Worm (Caenorhabditis elegans) whole organism, dauer: Measurements from ENCODE around the gene C15H11.13.

ENCODE experiments used
- unc-62 ChIP-seq: sonication (generic microtip); optimal IDR thresholded peaks from 2 replicates; lab custom pipeline; 2017; ENCODE audit warnings: missing biosample characterization, missing genetic modification reagents, missing genetic modification characterization

Gene C15H11.13

DNA sequence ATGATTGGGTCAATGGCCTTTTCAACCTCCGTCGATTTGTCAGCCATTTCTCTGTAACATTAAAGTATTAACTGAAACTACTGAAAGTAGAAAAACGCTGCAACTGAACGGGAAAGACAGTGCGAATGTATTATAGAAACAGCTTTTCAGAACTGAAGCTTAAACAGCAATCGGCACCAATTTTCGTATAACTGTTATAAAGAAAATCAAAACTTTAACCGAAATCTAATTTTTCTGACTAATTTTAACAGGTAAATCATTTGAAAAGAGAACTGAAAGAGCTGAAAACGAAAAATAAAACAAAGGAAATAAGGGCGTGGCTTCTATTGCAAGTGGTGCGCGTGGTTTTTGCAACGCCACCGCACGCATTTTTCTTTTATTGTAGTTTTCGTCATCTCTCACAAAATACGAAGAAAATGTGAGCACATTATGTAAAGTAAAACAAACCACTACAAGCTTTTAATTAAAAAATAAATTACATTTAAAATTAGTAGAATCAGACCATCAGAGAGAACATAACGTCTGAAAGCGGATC, 30.2 kb downstream of the C15H11.13 start, which contains the start of gene rrsr-1:
rrsr-1 (minus strand) TSS at position 51 of the 535 bp plus-strand sequence.
- TF ChIP-seq unc-62 (GFP tag; lab: Kevin White, UChicago), result no peak

ce11 chrV:14426013-14426412, 31.2 kb downstream of the C15H11.13 start:
- no peak for TF ChIP-seq unc-62 (GFP tag; lab: Kevin White, UChicago)

DNA sequence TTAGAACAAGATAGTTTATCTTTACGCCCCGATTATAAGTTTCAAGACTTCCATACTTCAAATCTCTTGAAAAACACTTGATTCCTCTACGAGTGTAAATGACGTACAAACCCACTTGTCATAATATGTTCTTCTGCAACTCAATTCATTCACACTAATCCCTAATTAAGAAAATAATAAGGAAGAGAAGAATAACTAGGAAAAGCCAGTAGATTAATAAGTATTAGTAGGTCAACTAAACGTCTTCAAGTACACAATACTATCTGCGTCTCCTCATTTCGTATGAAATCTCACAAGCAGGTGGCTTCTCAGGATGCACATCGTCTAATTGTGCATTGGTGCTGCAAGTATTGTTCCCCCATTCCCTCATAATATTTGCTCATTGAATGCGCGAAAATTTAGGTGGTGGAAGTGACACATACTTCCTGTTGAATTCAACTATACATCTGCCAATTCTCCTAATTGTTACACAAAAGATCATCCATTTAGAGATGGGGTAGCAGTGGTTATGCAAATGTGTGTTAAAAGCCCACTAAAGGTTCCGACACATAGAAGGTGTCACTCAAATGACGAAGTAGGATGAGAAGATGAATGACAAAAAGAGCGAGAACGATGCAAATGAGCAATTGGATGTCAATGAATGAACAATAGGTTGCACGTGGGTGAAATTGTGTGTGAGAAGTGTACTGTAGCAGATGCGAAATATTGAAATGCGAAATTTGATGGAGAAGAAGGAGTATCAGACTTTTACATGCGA, 32.4 kb downstream of the C15H11.13 start:
- no peak for TF ChIP-seq unc-62 (GFP tag; lab: Kevin White, UChicago)

DNA sequence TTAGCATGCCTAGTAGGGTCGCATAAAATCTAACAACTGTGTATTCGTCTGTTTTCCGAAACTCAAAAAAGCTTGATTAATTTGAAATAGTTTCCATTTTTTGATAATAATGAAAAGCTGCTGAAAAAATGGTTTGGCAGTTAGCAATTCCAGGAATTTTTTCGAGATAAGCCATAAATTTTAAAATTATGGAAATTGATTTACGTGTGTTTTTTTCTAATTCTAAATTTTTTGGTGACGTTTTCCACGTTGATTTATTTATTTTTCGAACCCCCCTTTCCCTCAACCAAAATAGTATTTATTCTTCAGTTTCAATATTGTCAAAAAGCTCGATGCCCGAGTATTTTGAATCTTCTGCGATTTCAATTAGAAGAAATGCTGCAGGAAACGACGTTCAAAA, 34.0 kb downstream of the C15H11.13 start, which contains the start of gene F23B12.1:
F23B12.1 (plus strand) TSS at position 301 of the 400 bp plus-strand sequence.
- no peak for TF ChIP-seq unc-62 (GFP tag; lab: Kevin White, UChicago)

ce11 chrV:14432259-14432658, 37.4 kb downstream of the C15H11.13 start, which contains the start of gene egl-1:
egl-1 (minus strand) TSS chrV:14432359.
- TF ChIP-seq unc-62 (GFP tag; lab: Kevin White, UChicago), result no peak

DNA sequence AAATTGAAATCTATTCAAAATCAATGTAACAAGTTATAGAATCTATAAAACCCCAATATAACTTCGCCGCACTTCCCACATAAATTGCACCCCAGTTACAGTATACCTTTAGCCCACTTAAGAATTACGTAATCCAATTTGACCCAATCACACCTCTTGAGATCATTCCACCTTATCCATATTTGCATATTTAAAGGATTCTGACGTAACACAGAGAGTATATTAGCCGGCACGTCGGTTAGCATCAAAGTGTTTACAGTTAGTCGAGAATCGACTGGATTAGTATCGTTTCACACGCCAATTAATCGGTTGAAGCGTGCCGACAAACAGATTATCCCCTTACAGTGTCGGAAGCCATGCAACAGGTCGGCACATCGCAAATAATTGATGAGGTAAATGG, 38.7 kb downstream of the C15H11.13 start:
- no peak for TF ChIP-seq unc-62 (GFP tag; lab: Kevin White, UChicago)

ce11 chrV:14436195-14436594, 41.4 kb downstream of the C15H11.13 start:
- no peak for TF ChIP-seq unc-62 (GFP tag; lab: Kevin White, UChicago)

DNA sequence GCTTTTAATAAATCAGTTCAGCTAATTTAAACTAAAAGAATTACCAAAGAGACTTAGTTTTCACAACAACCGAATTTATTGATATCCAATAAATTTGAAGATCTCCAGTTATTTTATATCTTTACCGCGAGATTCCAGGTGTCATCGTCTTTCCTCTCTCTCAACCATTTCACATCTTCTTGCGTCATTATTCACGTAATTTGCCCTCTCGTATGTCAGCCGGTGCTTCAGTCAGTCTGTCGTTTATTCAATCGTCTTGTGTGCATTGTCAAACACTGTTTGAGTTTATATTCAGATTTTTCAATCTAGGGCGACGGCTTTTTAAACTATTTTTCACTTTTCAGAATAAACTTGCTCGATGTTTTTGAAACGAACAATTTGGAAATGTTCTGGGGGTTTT, 42.5 kb downstream of the C15H11.13 start:
- no peak for TF ChIP-seq unc-62 (GFP tag; lab: Kevin White, UChicago)

DNA sequence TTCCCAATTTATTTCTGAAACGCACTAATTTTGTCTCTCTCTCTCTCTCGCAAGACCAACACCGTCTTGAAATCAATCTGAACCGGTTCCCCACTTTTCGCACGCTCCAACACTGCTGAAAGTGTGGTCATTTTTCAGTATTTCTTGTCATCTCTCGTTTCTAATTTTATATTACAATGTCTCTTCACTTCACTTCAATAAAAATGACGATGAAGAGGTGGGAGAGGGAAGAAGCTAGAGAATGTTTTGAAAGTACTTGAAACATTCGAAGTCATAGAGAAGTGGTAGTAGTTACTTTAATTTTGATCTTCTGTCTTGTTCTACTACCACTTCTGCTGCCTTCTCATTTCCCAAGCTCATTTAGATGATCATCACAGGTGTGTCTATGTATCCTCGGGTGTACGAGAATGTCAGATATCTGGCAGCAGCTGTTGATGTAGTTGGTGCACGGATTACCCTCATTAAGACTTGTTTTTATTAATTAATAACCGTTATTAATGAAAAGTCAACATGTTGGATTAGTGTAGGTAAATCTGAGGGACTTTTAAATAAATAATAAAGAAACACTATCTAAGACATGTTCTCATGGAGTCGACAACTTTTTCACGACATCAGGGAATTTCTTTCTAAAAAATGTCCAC, 43.4 kb downstream of the C15H11.13 start:
- no peak for TF ChIP-seq unc-62 (GFP tag; lab: Kevin White, UChicago)

DNA sequence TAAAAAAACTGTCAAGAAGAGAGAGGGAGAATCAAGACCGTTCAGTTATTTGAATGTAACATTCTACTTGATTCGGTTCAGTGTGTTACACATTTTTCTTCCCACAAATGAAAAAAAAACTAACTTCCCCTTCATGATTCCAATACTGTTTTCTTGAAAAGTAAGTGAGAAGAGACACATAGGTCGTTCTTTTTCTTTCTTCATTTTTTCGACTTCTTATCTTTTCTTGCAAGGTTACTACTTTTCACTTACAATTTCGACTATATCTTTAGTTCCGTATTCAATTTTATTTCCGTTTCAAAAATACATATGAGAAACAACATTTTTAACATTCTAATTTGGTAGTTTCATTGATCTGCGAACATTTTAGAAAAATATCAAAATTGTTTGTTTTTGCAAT, 44.4 kb downstream of the C15H11.13 start:
- no peak for TF ChIP-seq unc-62 (GFP tag; lab: Kevin White, UChicago)

- TF ChIP-seq unc-62 (GFP tag; lab: Kevin White, UChicago), result no peak
Observed at ce11 chrV:14440841-14441240, 46.0 kb downstream of the C15H11.13 start, which contains the start of gene F23B12.4. F23B12.4 (plus strand) TSS chrV:14441141.
